Worm (Caenorhabditis elegans) whole organism, L4 larva: ENCODE measurements around the gene snf-9.

Experiments
- D1046.2 ChIP-seq: fragments of 200-800 bp; sonication (Bioruptor generic); IDR thresholded peaks from 2 replicates; pipeline ENCODE4 v1.3.6; 2022; ENCODE audit warnings: missing genetic modification characterization, missing compliant biosample characterization
- F10B5.3 ChIP-seq: sonication (generic microtip); optimal IDR thresholded peaks from 2 replicates; lab custom pipeline; 2016; ENCODE audit warnings: mild to moderate bottlenecking, missing genetic modification characterization, missing compliant biosample characterization
- F37D6.2 ChIP-seq: sonication (generic microtip); optimal IDR thresholded peaks from 2 replicates; lab custom pipeline; 2016; ENCODE audit warnings: mild to moderate bottlenecking, missing genetic modification characterization, missing compliant biosample characterization
- F44E2.7 ChIP-seq: fragments of 200-800 bp; sonication (Bioruptor generic); IDR thresholded peaks from 2 replicates; pipeline ENCODE4 v2.1.2; 2022; ENCODE audit warnings: missing genetic modification characterization, missing compliant biosample characterization
- R02D3.7 ChIP-seq: fragments of 150-350 bp; sonication (generic microtip); optimal IDR thresholded peaks from 3 replicates; lab custom pipeline; 2014; ENCODE audit warnings: missing biosample characterization, missing genetic modification characterization
- T26A8.4 ChIP-seq: fragments of 200-800 bp; sonication (Bioruptor generic); IDR thresholded peaks from 2 replicates; pipeline ENCODE4 v1.3.6; 2022; ENCODE audit warnings: missing genetic modification characterization, missing compliant biosample characterization
- Y5F2A.4 ChIP-seq: fragments of 200-800 bp; sonication (Bioruptor generic); optimal IDR thresholded peaks from 2 replicates; lab custom pipeline; 2018; ENCODE audit warnings: mild to moderate bottlenecking, missing genetic modification characterization, missing compliant biosample characterization
- ZK337.2 ChIP-seq: fragments of 200-800 bp; sonication (Bioruptor generic); IDR thresholded peaks from 2 replicates; pipeline ENCODE4 v1.3.6; 2022; ENCODE audit warnings: missing genetic modification reagents, missing genetic modification characterization, missing compliant biosample characterization
- ama-1 ChIP-seq: fragments of 150-350 bp; optimal IDR thresholded peaks from 2 replicates; lab custom pipeline; 2014; ENCODE audit warnings: inconsistent platforms, mixed read lengths
- ceh-62 ChIP-seq: sonication (generic microtip); optimal IDR thresholded peaks from 2 replicates; lab custom pipeline; 2017; ENCODE audit warnings: missing biosample characterization, missing genetic modification characterization
- ces-1 ChIP-seq: fragments of 150-350 bp; sonication (generic microtip); optimal IDR thresholded peaks from 4 replicates; lab custom pipeline; 2014; ENCODE audit warnings: missing biosample characterization, missing genetic modification reagents, missing genetic modification characterization
- dmd-6 ChIP-seq: fragments of 200-800 bp; sonication (Bioruptor generic); IDR thresholded peaks from 2 replicates; pipeline ENCODE4 v1.3.6; 2022; ENCODE audit warnings: missing genetic modification reagents, missing genetic modification characterization, missing compliant biosample characterization
- egl-43 ChIP-seq: fragments of 200-800 bp; sonication (Bioruptor generic); IDR thresholded peaks from 2 replicates; pipeline ENCODE4 v1.3.6; 2022; ENCODE audit warnings: missing genetic modification reagents, missing genetic modification characterization, missing compliant biosample characterization
- fkh-10 ChIP-seq: fragments of 150-350 bp; optimal IDR thresholded peaks from 2 replicates; lab custom pipeline; 2014; ENCODE audit warnings: missing biosample characterization, missing genetic modification reagents, missing genetic modification characterization
- fos-1 ChIP-seq: fragments of 150-350 bp; optimal IDR thresholded peaks from 2 replicates; lab custom pipeline; 2014; ENCODE audit warnings: missing biosample characterization, missing genetic modification characterization
- hif-1 ChIP-seq, 2 experiments: sonication (generic microtip); optimal IDR thresholded peaks; 2 replicates each; lab custom pipeline; 2016 to 2017; ENCODE audit warnings: missing compliant biosample characterization in 2 of 2, missing genetic modification characterization in 2 of 2, missing genetic modification reagents in 2 of 2, missing genotype in 2 of 2, mild to moderate bottlenecking in 1 of 2
- lim-7 ChIP-seq: fragments of 200-800 bp; sonication (Bioruptor generic); IDR thresholded peaks from 2 replicates; pipeline ENCODE4 v1.3.6; 2022; ENCODE audit warnings: missing genetic modification characterization, missing compliant biosample characterization
- lin-1 ChIP-seq: fragments of 200-800 bp; sonication (Bioruptor generic); IDR thresholded peaks from 2 replicates; pipeline ENCODE4 v1.3.6; 2022; ENCODE audit warnings: missing genetic modification reagents, missing genetic modification characterization, missing compliant biosample characterization
- mep-1 ChIP-seq: fragments of 150-350 bp; sonication (generic microtip); optimal IDR thresholded peaks from 3 replicates; lab custom pipeline; 2014; ENCODE audit warnings: missing biosample characterization, missing genetic modification characterization
- mxl-3 ChIP-seq: fragments of 200-800 bp; sonication (Bioruptor generic); optimal IDR thresholded peaks from 2 replicates; lab custom pipeline; 2018; ENCODE audit warnings: mild to moderate bottlenecking, missing genetic modification characterization, missing compliant biosample characterization
- nhr-237 ChIP-seq: sonication (generic microtip); optimal IDR thresholded peaks from 2 replicates; lab custom pipeline; 2017; ENCODE audit warnings: missing biosample characterization, missing genetic modification characterization
- nhr-25 ChIP-seq: sonication (generic microtip); optimal IDR thresholded peaks from 2 replicates; lab custom pipeline; 2017; ENCODE audit warnings: missing genetic modification characterization, mild to moderate bottlenecking, missing compliant biosample characterization, antibody characterized with exemption, moderate library complexity, borderline replicate concordance; ENCODE audit not compliant: insufficient read depth
- nhr-28 ChIP-seq: fragments of 150-350 bp; optimal IDR thresholded peaks from 2 replicates; lab custom pipeline; 2014; ENCODE audit warnings: missing biosample characterization, missing genetic modification characterization
- nhr-41 ChIP-seq: fragments of 200-800 bp; sonication (Bioruptor generic); IDR thresholded peaks from 2 replicates; pipeline ENCODE4 v1.3.6; 2022; ENCODE audit warnings: missing genetic modification reagents, missing genetic modification characterization, missing compliant biosample characterization
- nhr-48 ChIP-seq: sonication (generic microtip); optimal IDR thresholded peaks from 2 replicates; lab custom pipeline; 2016; ENCODE audit warnings: mild to moderate bottlenecking, missing genetic modification characterization, missing compliant biosample characterization
- nhr-77 ChIP-seq: fragments of 150-350 bp; optimal IDR thresholded peaks from 2 replicates; lab custom pipeline; 2014; ENCODE audit warnings: missing biosample characterization, missing genetic modification characterization
- pqm-1 ChIP-seq: sonication (generic microtip); optimal IDR thresholded peaks from 2 replicates; lab custom pipeline; 2017; ENCODE audit warnings: missing biosample characterization, missing genetic modification characterization
- set-16 ChIP-seq: fragments of 200-800 bp; sonication (Bioruptor generic); IDR thresholded peaks from 2 replicates; pipeline ENCODE4 v1.3.6; 2022; ENCODE audit warnings: missing genetic modification reagents, missing genetic modification characterization, missing compliant biosample characterization
- snpc-4 ChIP-seq: fragments of 150-350 bp; optimal IDR thresholded peaks from 2 replicates; lab custom pipeline; 2014; ENCODE audit warnings: missing biosample characterization, missing genetic modification characterization
- tag-97 ChIP-seq: fragments of 200-800 bp; sonication (Bioruptor generic); IDR thresholded peaks from 2 replicates; pipeline ENCODE4 v1.3.6; 2022; ENCODE audit warnings: missing genetic modification characterization, missing compliant biosample characterization
- tra-1 ChIP-seq: fragments of 200-800 bp; sonication (Bioruptor generic); IDR thresholded peaks from 2 replicates; pipeline ENCODE4 v1.3.6; 2022; ENCODE audit warnings: missing genetic modification reagents, missing genetic modification characterization, missing compliant biosample characterization
- unc-130 ChIP-seq: sonication (generic microtip); optimal IDR thresholded peaks from 2 replicates; lab custom pipeline; 2016; ENCODE audit warnings: missing genetic modification reagents, missing genetic modification characterization, missing compliant biosample characterization
- unc-62 ChIP-seq, 3 experiments: fragments of 150-350 bp in 1 of 3; sonication (generic microtip); optimal IDR thresholded peaks in 2 of 3; peaks in 1 of 3; 1 replicate in 1 of 3; 2 replicates in 2 of 3; lab custom pipeline; 2014 to 2017; ENCODE audit warnings: missing biosample characterization in 3 of 3, missing genetic modification characterization in 3 of 3, missing genetic modification reagents in 3 of 3, missing genotype in 1 of 3

The snf-9 gene

DNA sequence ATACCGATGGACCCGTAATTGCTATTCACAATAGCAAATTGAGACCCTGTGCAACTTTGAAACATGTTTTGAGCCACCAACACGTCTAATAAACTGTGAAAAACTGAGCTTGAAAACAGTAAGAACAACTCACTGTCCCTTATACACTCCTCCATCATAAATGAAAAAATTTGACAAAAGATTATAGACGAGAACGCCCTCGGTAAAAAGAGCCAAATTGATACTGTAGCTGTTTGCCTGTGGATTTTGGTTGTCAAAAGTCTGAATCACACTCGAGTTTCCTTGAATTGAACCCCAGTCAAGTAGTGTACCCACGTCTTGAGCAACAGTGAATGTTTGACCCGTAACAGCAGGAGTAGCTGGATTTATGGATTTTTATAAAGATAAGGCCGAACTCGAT is 29.1 kb downstream of the snf-9 start:
- TF ChIP-seq unc-62 (GFP tag; optimal IDR thresholded peaks at IDR 0.05 in 1 of 2; lab: Kevin White, UChicago) (peak in 1 of 2 experiments; percentile 95), unc-62 (tag; optimal IDR thresholded peaks at IDR 0.05; lab: Kevin White, UChicago) (no peak), ceh-62 (no peak)

DNA sequence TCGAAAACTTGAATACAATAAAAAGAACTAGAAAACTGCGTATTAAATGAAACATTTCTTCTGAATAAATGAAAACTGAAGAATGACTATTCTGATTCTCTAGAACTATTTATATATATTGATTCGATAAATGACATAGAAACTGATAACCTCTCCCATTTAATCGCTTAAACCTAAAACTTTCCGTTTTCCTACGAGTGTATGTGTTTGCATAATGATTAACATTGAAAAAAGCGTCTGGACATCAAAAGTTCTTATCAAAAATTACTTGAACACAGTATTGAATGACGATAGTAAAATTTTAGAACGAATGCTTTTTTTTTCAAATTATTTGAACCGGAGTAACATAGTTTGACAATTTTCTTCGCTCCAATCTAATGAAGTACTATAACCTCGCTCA is 30.2 kb downstream of the snf-9 start, which contains the start of gene C49C3.9:
C49C3.9 (minus strand) TSS at position 136 of the 400 bp plus-strand sequence.
- peak; percentile 76 for TF ChIP-seq nhr-28 (tag; lab: Kevin White, UChicago)
- peak; percentile 74 for TF ChIP-seq dmd-6
- peak; percentile 77; the same call in 1 of the 2 replicates for TF ChIP-seq lin-1 (GFP tag; lab: Robert Waterston, UW)
- TF ChIP-seq nhr-41 (GFP tag; lab: Robert Waterston, UW): peak; percentile 83; the same call in 1 of the 2 replicates
- no peak for TF ChIP-seq nhr-237 (tag; lab: Kevin White, UChicago)
- TF ChIP-seq hif-1 (tag; optimal IDR thresholded peaks at IDR 0.05; lab: Kevin White, UChicago): no peak
- peak; percentile 99 for TF ChIP-seq pqm-1 (tag; lab: Kevin White, UChicago)
- no peak for TF ChIP-seq unc-130 (GFP tag; lab: Kevin White, UChicago)

DNA sequence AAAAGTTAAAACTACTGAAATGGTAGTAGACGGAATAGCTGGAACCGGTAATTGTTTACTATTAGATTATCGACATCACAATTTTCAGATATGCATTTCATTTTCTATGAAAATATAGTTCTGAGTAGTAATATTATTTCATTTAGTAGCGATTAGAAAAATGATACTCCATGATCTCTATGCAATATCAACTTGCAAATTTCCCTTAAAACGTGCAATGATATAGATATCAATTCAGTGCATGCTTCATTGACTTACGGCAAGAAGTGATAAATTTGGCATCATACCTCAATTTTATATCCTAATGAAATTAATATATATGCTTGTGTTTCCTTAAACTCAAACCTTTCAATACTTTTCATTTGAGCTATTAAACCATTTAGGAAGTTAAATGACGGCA is 30.7 kb downstream of the snf-9 start, which contains the start of gene C49C3.21:
C49C3.21 (plus strand) TSS at position 301 of the 400 bp plus-strand sequence.
- TF ChIP-seq F37D6.2 (tag; lab: Kevin White, UChicago): no peak
- no peak for TF ChIP-seq D1046.2 (GFP tag; lab: Robert Waterston, UW)
- TF ChIP-seq ces-1 (GFP tag; lab: Kevin White, UChicago): no peak
- no peak for TF ChIP-seq set-16 (GFP tag; lab: Robert Waterston, UW)
- no peak for TF ChIP-seq nhr-25 (tag; lab: Kevin White, UChicago)
- TF ChIP-seq tag-97: no peak
- TF ChIP-seq T26A8.4: no peak
- no peak for TF ChIP-seq snpc-4
- no peak for TF ChIP-seq mxl-3 (GFP tag; lab: Kevin White, UChicago)
- TF ChIP-seq, all 104 proteins: peak for 0

DNA sequence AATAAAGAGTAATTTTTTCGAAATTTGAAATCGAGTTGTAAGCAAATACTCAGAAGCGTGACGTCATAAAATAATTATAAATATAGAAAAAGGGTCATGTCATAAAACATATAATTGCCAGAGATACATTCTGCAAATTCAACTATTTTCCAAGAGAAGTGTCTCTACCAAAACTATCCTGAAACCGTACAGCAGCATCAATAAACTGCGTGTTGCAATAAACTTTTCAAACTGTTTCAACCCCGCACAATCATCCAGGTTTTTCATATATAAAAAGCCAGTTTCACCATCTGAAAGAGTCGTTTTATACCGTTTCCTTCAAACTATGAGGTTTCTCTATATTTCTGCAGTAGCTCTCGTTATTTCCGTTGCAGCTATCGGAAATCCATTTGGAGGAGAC is 31.5 kb downstream of the snf-9 start, which contains the start of gene C49C3.11:
C49C3.11 (plus strand) TSS at position 301 of the 400 bp plus-strand sequence.
- TF ChIP-seq F44E2.7: no peak
- TF ChIP-seq nhr-77 (tag; lab: Kevin White, UChicago): no peak
- TF ChIP-seq Y5F2A.4: no peak
- TF ChIP-seq hif-1 (tag; optimal IDR thresholded peaks at IDR 0.05; lab: Kevin White, UChicago): no peak
- TF ChIP-seq fkh-10: no peak
- TF ChIP-seq R02D3.7: no peak
- TF ChIP-seq D1046.2 (GFP tag; lab: Robert Waterston, UW): no peak
- TF ChIP-seq nhr-48 (tag; lab: Kevin White, UChicago): no peak

DNA sequence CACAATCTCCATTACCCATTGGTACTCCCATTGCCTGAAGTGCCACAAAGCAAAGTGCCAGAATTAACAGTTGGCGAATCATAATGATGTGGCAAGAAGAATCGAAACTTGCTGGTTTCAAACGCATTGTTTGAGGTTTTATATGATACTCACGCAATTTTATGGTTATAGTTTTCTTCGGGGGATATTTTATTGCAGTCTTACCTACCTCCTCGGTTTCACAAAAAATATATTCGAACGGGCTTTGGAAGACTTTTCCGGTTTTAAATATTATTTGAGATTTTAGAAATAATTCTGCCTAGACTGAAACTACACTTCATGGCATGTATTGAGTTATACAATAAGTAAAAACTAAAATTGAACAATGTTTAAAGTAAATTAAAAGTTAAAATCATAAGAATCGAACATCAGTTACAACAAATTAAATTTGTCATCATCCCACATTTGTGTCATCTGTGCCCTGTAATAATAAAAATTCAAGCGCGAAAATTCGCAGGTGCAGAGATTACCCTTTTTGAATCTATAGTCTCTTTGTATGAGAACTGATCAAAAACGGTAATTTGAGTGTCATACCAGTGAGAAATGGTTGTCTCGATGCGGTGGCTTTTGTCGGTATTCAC is 34.8 kb downstream of the snf-9 start, which contains the start of the genes clec-197 and clec-198:
clec-197 (minus strand) TSS at position 101 of the 620 bp plus-strand sequence.
clec-198 (plus strand) TSS at position 570 of the 620 bp plus-strand sequence.
- TF ChIP-seq nhr-77 (tag; lab: Kevin White, UChicago): no peak
- no peak for TF ChIP-seq fos-1 (tag; lab: Kevin White, UChicago)
- TF ChIP-seq F10B5.3 (tag; lab: Kevin White, UChicago): no peak
- TF ChIP-seq lim-7 (GFP tag; lab: Robert Waterston, UW): no peak
- no peak for TF ChIP-seq ceh-62
- TF ChIP-seq tra-1 (GFP tag; lab: Robert Waterston, UW): no peak
- TF ChIP-seq ZK337.2 (GFP tag; lab: Robert Waterston, UW): no peak
- no peak for TF ChIP-seq egl-43
- no peak for TF ChIP-seq mep-1
- TF ChIP-seq ama-1: no peak
